Worm (Caenorhabditis elegans) whole organism, L2 larva: Measurements from ENCODE around the gene ZK1248.20.
"Not testable (repeated sequence)": the region's sequence is repeated elsewhere in the genome, so short reads cannot be mapped to it uniquely, and the experiment has no call there.

ENCODE experiments used
- C34F6.9 ChIP-seq: fragments of 150-350 bp; optimal IDR thresholded peaks from 2 replicates; lab custom pipeline; 2014; ENCODE audit warnings: missing biosample characterization, missing genetic modification characterization
- Y55F3AM.14 ChIP-seq: fragments of 200-800 bp; sonication (Bioruptor generic); optimal IDR thresholded peaks from 2 replicates; lab custom pipeline; 2018; ENCODE audit warnings: mild to moderate bottlenecking, missing genetic modification characterization, missing compliant biosample characterization
- alr-1 ChIP-seq: fragments of 150-350 bp; optimal IDR thresholded peaks from 2 replicates; lab custom pipeline; 2014; ENCODE audit warnings: missing biosample characterization, missing genetic modification characterization
- ama-1 ChIP-seq: fragments of 150-350 bp; optimal IDR thresholded peaks from 2 replicates; lab custom pipeline; 2018; ENCODE audit warnings: inconsistent platforms
- blmp-1 ChIP-seq: sonication (generic microtip); optimal IDR thresholded peaks from 2 replicates; lab custom pipeline; 2017; ENCODE audit warnings: missing genetic modification characterization, mild to moderate bottlenecking, missing compliant biosample characterization, antibody characterized with exemption, moderate library complexity; ENCODE audit not compliant: insufficient read depth
- ceh-16 ChIP-seq: fragments of 150-350 bp; optimal IDR thresholded peaks from 2 replicates; lab custom pipeline; 2014; ENCODE audit warnings: missing biosample characterization, missing genetic modification characterization
- crh-2 ChIP-seq: sonication (generic microtip); optimal IDR thresholded peaks from 2 replicates; lab custom pipeline; 2017; ENCODE audit warnings: missing biosample characterization, missing genetic modification characterization
- dmd-4 ChIP-seq: sonication (generic microtip); optimal IDR thresholded peaks from 2 replicates; lab custom pipeline; 2017; ENCODE audit warnings: missing biosample characterization, missing genetic modification characterization
- egl-27 ChIP-seq: sonication (generic microtip); optimal IDR thresholded peaks from 3 replicates; lab custom pipeline; 2017; ENCODE audit warnings: missing biosample characterization, missing genetic modification reagents, missing genetic modification characterization
- elt-3 ChIP-seq: sonication (generic microtip); optimal IDR thresholded peaks from 2 replicates; lab custom pipeline; 2017; ENCODE audit warnings: missing biosample characterization, missing genetic modification characterization
- fos-1 ChIP-seq: fragments of 150-350 bp; optimal IDR thresholded peaks from 2 replicates; lab custom pipeline; 2014; ENCODE audit warnings: missing biosample characterization, missing genetic modification characterization
- gmeb-1 ChIP-seq: fragments of 150-350 bp; optimal IDR thresholded peaks from 2 replicates; lab custom pipeline; 2014; ENCODE audit warnings: missing biosample characterization, missing genetic modification characterization
- lin-11 ChIP-seq: fragments of 150-350 bp; sonication (generic microtip); optimal IDR thresholded peaks from 2 replicates; lab custom pipeline; 2014; ENCODE audit warnings: missing biosample characterization, missing genetic modification characterization, inconsistent platforms, mixed read lengths
- lin-39 ChIP-seq: fragments of 150-350 bp; optimal IDR thresholded peaks from 2 replicates; lab custom pipeline; 2014; ENCODE audit warnings: missing biosample characterization, missing genetic modification reagents, missing genetic modification characterization
- lsy-2 ChIP-seq, 2 experiments: fragments of 150-350 bp in 1 of 2; sonication (generic microtip) in 1 of 2; optimal IDR thresholded peaks; 2 replicates each; lab custom pipeline; 2014 to 2017; ENCODE audit warnings: missing biosample characterization in 2 of 2, missing genetic modification characterization in 2 of 2
- mab-5 ChIP-seq: fragments of 150-350 bp; optimal IDR thresholded peaks from 2 replicates; lab custom pipeline; 2014; ENCODE audit warnings: missing biosample characterization, missing genetic modification characterization
- nhr-11 ChIP-seq: fragments of 150-350 bp; optimal IDR thresholded peaks from 2 replicates; lab custom pipeline; 2014; ENCODE audit warnings: missing biosample characterization, missing genetic modification characterization
- nhr-129 ChIP-seq: fragments of 150-350 bp; optimal IDR thresholded peaks from 2 replicates; lab custom pipeline; 2014; ENCODE audit warnings: missing biosample characterization, missing genetic modification characterization
- nhr-21 ChIP-seq: fragments of 150-350 bp; optimal IDR thresholded peaks from 2 replicates; lab custom pipeline; 2014; ENCODE audit warnings: missing biosample characterization, missing genetic modification characterization
- nhr-237 ChIP-seq: fragments of 150-350 bp; optimal IDR thresholded peaks from 2 replicates; lab custom pipeline; 2014; ENCODE audit warnings: missing biosample characterization, missing genetic modification characterization
- nhr-25 ChIP-seq: fragments of 150-350 bp; sonication (generic microtip); optimal IDR thresholded peaks from 3 replicates; lab custom pipeline; 2014; ENCODE audit warnings: missing biosample characterization, missing genetic modification characterization
- nhr-77 ChIP-seq: fragments of 150-350 bp; optimal IDR thresholded peaks from 2 replicates; lab custom pipeline; 2014; ENCODE audit warnings: missing biosample characterization, missing genetic modification characterization
- peb-1 ChIP-seq: fragments of 150-350 bp; optimal IDR thresholded peaks from 2 replicates; lab custom pipeline; 2014; ENCODE audit warnings: missing biosample characterization, missing genetic modification characterization
- sem-4 ChIP-seq: fragments of 150-350 bp; optimal IDR thresholded peaks from 2 replicates; lab custom pipeline; 2014; ENCODE audit warnings: missing biosample characterization, missing genetic modification reagents, missing genetic modification characterization
- sma-3 ChIP-seq: sonication (generic microtip); optimal IDR thresholded peaks from 2 replicates; lab custom pipeline; 2016; ENCODE audit warnings: missing genetic modification reagents, missing genetic modification characterization, missing compliant biosample characterization
- sma-9 ChIP-seq, 2 experiments: fragments of 150-350 bp in 1 of 2; sonication (generic microtip) in 1 of 2; optimal IDR thresholded peaks; 2 replicates each; lab custom pipeline; 2014 to 2016; ENCODE audit warnings: missing genetic modification characterization in 2 of 2, mild to moderate bottlenecking in 1 of 2, missing biosample characterization in 1 of 2, missing compliant biosample characterization in 1 of 2, missing genetic modification reagents in 1 of 2, moderate library complexity in 1 of 2
- snpc-4 ChIP-seq: fragments of 150-350 bp; optimal IDR thresholded peaks from 2 replicates; lab custom pipeline; 2014; ENCODE audit warnings: missing biosample characterization, missing genetic modification characterization
- unc-39 ChIP-seq: fragments of 150-350 bp; optimal IDR thresholded peaks from 2 replicates; lab custom pipeline; 2014; ENCODE audit warnings: missing biosample characterization, missing genetic modification characterization
- unc-55 ChIP-seq: fragments of 150-350 bp; sonication (generic microtip); optimal IDR thresholded peaks from 3 replicates; lab custom pipeline; 2014; ENCODE audit warnings: missing biosample characterization, missing genetic modification reagents, missing genetic modification characterization
- unc-62 ChIP-seq: fragments of 150-350 bp; optimal IDR thresholded peaks from 2 replicates; lab custom pipeline; 2014; ENCODE audit warnings: missing biosample characterization, missing genetic modification reagents, missing genetic modification characterization
- ztf-11 ChIP-seq: sonication (generic microtip); optimal IDR thresholded peaks from 2 replicates; lab custom pipeline; 2017; ENCODE audit warnings: missing biosample characterization, missing genetic modification characterization
- ztf-4 ChIP-seq: fragments of 150-350 bp; optimal IDR thresholded peaks from 2 replicates; lab custom pipeline; 2014; ENCODE audit warnings: missing biosample characterization, missing genetic modification characterization

Gene ZK1248.20

ce11 chrII:5806563-5806962 is 9.9 kb upstream of the ZK1248.20 start:
- no peak for TF ChIP-seq ztf-11 (tag; lab: Kevin White, UChicago)
- no peak for TF ChIP-seq alr-1 (tag; lab: Kevin White, UChicago)
- no peak for TF ChIP-seq nhr-129 (tag; lab: Kevin White, UChicago)
- no peak for TF ChIP-seq nhr-25 (tag; lab: Kevin White, UChicago)
- no peak for TF ChIP-seq snpc-4 (tag; lab: Kevin White, UChicago)
- no peak for TF ChIP-seq ceh-16
- no peak for TF ChIP-seq nhr-11 (tag; lab: Kevin White, UChicago)
- no peak for TF ChIP-seq unc-39 (tag; lab: Kevin White, UChicago)
- no peak for TF ChIP-seq lin-39 (tag; lab: Kevin White, UChicago)
- TF ChIP-seq elt-3 (tag; lab: Kevin White, UChicago): no peak
- TF ChIP-seq nhr-77: no peak
- TF ChIP-seq Y55F3AM.14 (GFP tag; lab: Kevin White, UChicago): no peak
- no peak for TF ChIP-seq ama-1 (lab: Kevin White, UChicago)
- no peak for TF ChIP-seq nhr-21
- no peak for TF ChIP-seq blmp-1 (tag; lab: Kevin White, UChicago)
- TF ChIP-seq crh-2 (tag; lab: Kevin White, UChicago): peak; percentile 17
- no peak for TF ChIP-seq lin-11 (tag; lab: Kevin White, UChicago)
- no peak for TF ChIP-seq sma-9 (GFP tag; optimal IDR thresholded peaks at IDR 0.05; lab: Kevin White, UChicago)
- no peak for TF ChIP-seq sma-9 (tag; optimal IDR thresholded peaks at IDR 0.05; lab: Kevin White, UChicago)
- no peak for TF ChIP-seq egl-27 (tag; lab: Kevin White, UChicago)
- TF ChIP-seq gmeb-1 (tag; lab: Kevin White, UChicago): peak; percentile 10
- peak; percentile 80 for TF ChIP-seq fos-1
- no peak for TF ChIP-seq peb-1
- no peak for TF ChIP-seq mab-5 (tag; lab: Kevin White, UChicago)
- TF ChIP-seq unc-62 (GFP tag; lab: Kevin White, UChicago): no peak

ce11 chrII:5810230-5810629 is 6.2 kb upstream of the ZK1248.20 start, which contains the start of the genes msp-64 and ZK1248.5:
Gene msp-64, minus strand, starts transcription at chrII:5810330.
Gene ZK1248.5, plus strand, starts transcription at chrII:5810514.
- TF ChIP-seq dmd-4 (tag; lab: Kevin White, UChicago): no peak
- TF ChIP-seq nhr-11 (tag; lab: Kevin White, UChicago): no peak
- TF ChIP-seq lin-39 (tag; lab: Kevin White, UChicago): no peak
- no peak for TF ChIP-seq C34F6.9 (tag; lab: Kevin White, UChicago)
- TF ChIP-seq nhr-237 (tag; lab: Kevin White, UChicago): no peak
- no peak for TF ChIP-seq Y55F3AM.14 (GFP tag; lab: Kevin White, UChicago)
- no peak for TF ChIP-seq nhr-77

ce11 chrII:5815382-5815781 is 1.1 kb upstream of the ZK1248.20 start, which contains the start of gene wago-5:
Gene wago-5, minus strand, starts transcription at chrII:5815482.
- not testable (repeated sequence) for TF ChIP-seq nhr-129 (tag; lab: Kevin White, UChicago); C34F6.9 (tag; lab: Kevin White, UChicago); ama-1 (lab: Kevin White, UChicago)
- TF ChIP-seq, all 48 proteins: peak for 0; not testable (repeated sequence) for 48

- TF ChIP-seq ceh-16 (no peak), mab-5 (tag; lab: Kevin White, UChicago) (no peak), sem-4 (no peak)
These were observed 1.9 kb downstream of the ZK1248.20 start, which contains the start of gene ZK1248.4 for ce11 chrII:5818298-5818697. Gene ZK1248.4, plus strand, starts transcription at chrII:5818598.

- TF ChIP-seq sma-9 (GFP tag; optimal IDR thresholded peaks at IDR 0.05; lab: Kevin White, UChicago): peak; percentile 12
- no peak for TF ChIP-seq sma-9 (tag; optimal IDR thresholded peaks at IDR 0.05; lab: Kevin White, UChicago)
- peak; percentile 71 for TF ChIP-seq unc-55 (GFP tag; lab: Kevin White, UChicago)
- peak; percentile 16 for TF ChIP-seq sma-3 (GFP tag; lab: Kevin White, UChicago)
- no peak for TF ChIP-seq nhr-237 (tag; lab: Kevin White, UChicago)
These were observed 3.2 kb downstream of the ZK1248.20 start for ce11 chrII:5819655-5820054.

ce11 chrII:5820282-5820762 is 3.9 kb downstream of the ZK1248.20 start, which contains the start of gene ehs-1:
Gene ehs-1, plus strand, starts transcription at chrII:5820712.
- peak; percentile 24 for TF ChIP-seq C34F6.9 (tag; lab: Kevin White, UChicago)
- TF ChIP-seq nhr-129 (tag; lab: Kevin White, UChicago): peak; percentile 5
- no peak for TF ChIP-seq ztf-11 (tag; lab: Kevin White, UChicago)
- TF ChIP-seq crh-2 (tag; lab: Kevin White, UChicago): peak; percentile 36
- no peak for TF ChIP-seq nhr-237 (tag; lab: Kevin White, UChicago)
- TF ChIP-seq lsy-2 (tag; optimal IDR thresholded peaks at IDR 0.05; lab: Kevin White, UChicago): peak in 1 of 2 experiments; percentile 31
- TF ChIP-seq lin-39 (tag; lab: Kevin White, UChicago): no peak
- no peak for TF ChIP-seq ztf-4 (tag; lab: Kevin White, UChicago)
- TF ChIP-seq unc-55 (GFP tag; lab: Kevin White, UChicago): peak; percentile 40
